Fruit fly (Drosophila melanogaster): ENCODE results near the gene CG18622.

DNA sequence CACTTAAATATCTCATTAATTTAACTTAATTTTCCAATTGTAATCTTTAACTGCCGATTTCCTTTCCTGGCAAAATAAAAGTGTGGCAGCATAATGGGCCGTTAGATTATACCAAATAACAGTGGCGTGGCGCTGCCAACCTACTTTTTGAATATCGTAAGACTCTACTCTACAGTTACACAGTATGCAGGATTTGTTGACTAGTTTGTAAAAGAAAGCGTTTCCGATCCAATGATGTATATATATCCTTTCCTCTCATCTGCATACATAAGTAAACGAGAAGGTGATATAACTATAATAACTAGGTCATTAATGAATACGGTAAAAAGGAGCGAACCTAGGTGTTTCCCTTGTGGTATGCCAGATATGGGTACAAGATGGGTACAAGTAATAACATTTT, 4.2 kb upstream of the CG18622 start, which contains the start of gene EMC2B:
- TF ChIP-seq CG6808 (GFP tag; optimal IDR thresholded peaks at IDR 0.05) (no peak), dsx (GFP tag; optimal IDR thresholded peaks at IDR 0.05; ENCODE audit: poor library complexity, severe bottlenecking) (no peak), Gug (GFP tag; IDR thresholded peaks at IDR 0.05) (no peak), CG31627 (GFP tag; optimal IDR thresholded peaks at IDR 0.05) (peak; percentile 52), CG1621 (tag; optimal IDR thresholded peaks at IDR 0.05) (peak; percentile 41), CG10669 (GFP tag; optimal IDR thresholded peaks at IDR 0.05) (no peak), spab (GFP tag; optimal IDR thresholded peaks at IDR 0.05) (no peak), topi (GFP tag; optimal IDR thresholded peaks at IDR 0.05) (peak; percentile 51), Sox14 (GFP tag; optimal IDR thresholded peaks at IDR 0.05) (peak; percentile 46)

Data from whole organism, prepupa.